Fruit fly (Drosophila melanogaster) whole organism, embryonic: ENCODE measurements around the gene scu.
A peak's percentile ranks its signal among the peaks of the same experiment; 100 is the strongest.

ENCODE experiments used
- Adf1 ChIP-seq: fragments of 200-800 bp; sonication (Bioruptor generic); IDR thresholded peaks from 2 replicates; pipeline ENCODE4 v1.3.6; 2022; ENCODE audit warnings: missing biosample characterization, missing genetic modification characterization
- CG10267 ChIP-seq: fragments of 200-800 bp; sonication (Bioruptor generic); optimal IDR thresholded peaks from 2 replicates; lab custom pipeline; 2018; ENCODE audit warnings: missing biosample characterization, mild to moderate bottlenecking, missing genetic modification characterization, moderate library complexity
- CG10959 ChIP-seq: fragments of 200-800 bp; sonication (Bioruptor generic); IDR thresholded peaks from 2 replicates; pipeline ENCODE4 v1.3.6; 2022; ENCODE audit warnings: missing biosample characterization, missing genetic modification characterization
- CG12071 ChIP-seq: fragments of 200-800 bp; sonication (Bioruptor generic); optimal IDR thresholded peaks from 3 replicates; lab custom pipeline; 2018; ENCODE audit warnings: missing biosample characterization, mild to moderate bottlenecking, missing genetic modification characterization
- CG12299 ChIP-seq: fragments of 200-800 bp; sonication (Bioruptor generic); optimal IDR thresholded peaks from 2 replicates; lab custom pipeline; 2018; ENCODE audit warnings: missing biosample characterization, mild to moderate bottlenecking, missing genetic modification characterization
- CG12769 ChIP-seq: fragments of 200-800 bp; sonication (Bioruptor generic); optimal IDR thresholded peaks from 2 replicates; lab custom pipeline; 2019; ENCODE audit warnings: missing biosample characterization, mild to moderate bottlenecking, missing genetic modification characterization, moderate library complexity
- CG13287 ChIP-seq: fragments of 200-800 bp; sonication (Bioruptor generic); IDR thresholded peaks from 2 replicates; pipeline ENCODE4 v1.3.6; 2022; ENCODE audit warnings: missing biosample characterization, missing genetic modification characterization; ENCODE audit not compliant: partially characterized antibody
- CG16813 ChIP-seq: fragments of 200-800 bp; sonication (Bioruptor generic); IDR thresholded peaks from 3 replicates; pipeline ENCODE4 v1.3.6; 2022; ENCODE audit warnings: missing biosample characterization, missing genetic modification characterization; ENCODE audit not compliant: partially characterized antibody
- CG17568 ChIP-seq: fragments of 200-800 bp; sonication (Bioruptor generic); optimal IDR thresholded peaks from 2 replicates; lab custom pipeline; 2018; ENCODE audit warnings: missing biosample characterization, mild to moderate bottlenecking, missing genetic modification characterization, moderate library complexity
- CG18476 ChIP-seq: fragments of 200-800 bp; sonication (Bioruptor generic); optimal IDR thresholded peaks from 2 replicates; lab custom pipeline; 2016; ENCODE audit warnings: missing biosample characterization, mild to moderate bottlenecking, missing genetic modification characterization
- CG2116 ChIP-seq: fragments of 200-800 bp; sonication (Bioruptor generic); optimal IDR thresholded peaks from 3 replicates; lab custom pipeline; 2018; ENCODE audit warnings: missing biosample characterization, mild to moderate bottlenecking, missing genetic modification characterization
- CG3065 ChIP-seq: fragments of 200-800 bp; sonication (Bioruptor generic); optimal IDR thresholded peaks from 2 replicates; lab custom pipeline; 2016; ENCODE audit warnings: missing biosample characterization, missing genetic modification characterization
- CG3726 ChIP-seq: fragments of 200-800 bp; sonication (Bioruptor generic); IDR thresholded peaks from 3 replicates; pipeline ENCODE4, ENCODE4 v1.3.6; 2022; ENCODE audit warnings: missing biosample characterization, missing genetic modification characterization
- CG4707 ChIP-seq: fragments of 200-800 bp; sonication (Bioruptor generic); optimal IDR thresholded peaks from 2 replicates; lab custom pipeline; 2018; ENCODE audit warnings: missing biosample characterization, mild to moderate bottlenecking, missing genetic modification characterization, moderate library complexity
- CG6272 ChIP-seq: fragments of 200-800 bp; sonication (Bioruptor generic); IDR thresholded peaks from 2 replicates; pipeline ENCODE4 v1.3.6; 2022; ENCODE audit warnings: missing biosample characterization, missing genetic modification characterization
- CG6791 ChIP-seq: fragments of 200-800 bp; sonication (Bioruptor generic); IDR thresholded peaks from 3 replicates; pipeline ENCODE4 v1.3.6; 2022; ENCODE audit warnings: missing biosample characterization, missing genetic modification characterization; ENCODE audit not compliant: partially characterized antibody
- CG7357 ChIP-seq: fragments of 200-800 bp; sonication (Bioruptor generic); IDR thresholded peaks from 3 replicates; pipeline ENCODE4 v1.3.6; 2022; ENCODE audit warnings: missing biosample characterization, missing genetic modification characterization
- CG7963 ChIP-seq: fragments of 200-800 bp; sonication (Bioruptor generic); IDR thresholded peaks from 3 replicates; pipeline ENCODE4 v1.3.6; 2022; ENCODE audit warnings: missing biosample characterization, missing genetic modification characterization; ENCODE audit not compliant: partially characterized antibody
- D19A ChIP-seq: fragments of 200-800 bp; optimal IDR thresholded peaks from 3 replicates; lab custom pipeline; 2019; ENCODE audit warnings: missing biosample characterization, mild to moderate bottlenecking, missing genetic modification characterization, moderate library complexity
- Gug ChIP-seq: fragments of 200-800 bp; sonication (Bioruptor generic); IDR thresholded peaks from 4 replicates; pipeline ENCODE4 v1.3.6; 2022; ENCODE audit warnings: missing biosample characterization, missing genetic modification characterization
- HLH4C ChIP-seq: fragments of 200-800 bp; sonication (Bioruptor generic); IDR thresholded peaks from 3 replicates; pipeline ENCODE4 v1.3.6; 2022; ENCODE audit warnings: missing biosample characterization, missing genetic modification characterization; ENCODE audit not compliant: partially characterized antibody
- Hand ChIP-seq: fragments of 200-800 bp; sonication (Bioruptor generic); optimal IDR thresholded peaks from 2 replicates; lab custom pipeline; 2017; ENCODE audit warnings: mild to moderate bottlenecking, missing biosample characterization, missing genetic modification reagents, missing genetic modification characterization
- Jarid2 ChIP-seq: fragments of 200-800 bp; sonication (Bioruptor generic); optimal IDR thresholded peaks from 3 replicates; lab custom pipeline; 2017; ENCODE audit warnings: mild to moderate bottlenecking, missing biosample characterization, missing genetic modification reagents, missing genetic modification characterization
- Lim3 ChIP-seq: fragments of 200-800 bp; sonication (Bioruptor generic); IDR thresholded peaks from 2 replicates; pipeline ENCODE4 v1.3.6; 2022; ENCODE audit warnings: missing biosample characterization, missing genetic modification characterization
- Med ChIP-seq: fragments of 200-800 bp; sonication (Bioruptor generic); peaks from one replicate; lab custom pipeline; 2016; ENCODE audit warnings: missing biosample characterization, missing genetic modification characterization, mild to moderate bottlenecking, inconsistent platforms, moderate library complexity
- Meics ChIP-seq: fragments of 200-800 bp; sonication (Bioruptor generic); optimal IDR thresholded peaks from 2 replicates; lab custom pipeline; 2017; ENCODE audit warnings: missing biosample characterization, mild to moderate bottlenecking, missing genetic modification characterization
- NC2β ChIP-seq: fragments of 200-800 bp; sonication (Bioruptor generic); optimal IDR thresholded peaks from 2 replicates; lab custom pipeline; 2016; ENCODE audit warnings: missing biosample characterization, missing genetic modification characterization
- Rfx ChIP-seq: fragments of 200-800 bp; sonication (Bioruptor generic); IDR thresholded peaks from 2 replicates; pipeline ENCODE4 v1.3.6; 2022; ENCODE audit warnings: missing biosample characterization, missing genetic modification characterization
- Six4 ChIP-seq: fragments of 200-800 bp; sonication (Bioruptor generic); optimal IDR thresholded peaks from 2 replicates; lab custom pipeline; 2016; ENCODE audit warnings: missing biosample characterization, missing genetic modification characterization
- Sry-δ ChIP-seq: fragments of 200-800 bp; sonication (Bioruptor generic); optimal IDR thresholded peaks from 2 replicates; lab custom pipeline; 2016; ENCODE audit warnings: missing biosample characterization, missing genetic modification characterization
- ab ChIP-seq: fragments of 200-800 bp; sonication (Bioruptor generic); optimal IDR thresholded peaks from 2 replicates; lab custom pipeline; 2016; ENCODE audit warnings: missing biosample characterization, missing genetic modification characterization
- cas ChIP-seq: fragments of 200-800 bp; sonication (Bioruptor generic); IDR thresholded peaks from 2 replicates; pipeline ENCODE4 v1.3.6; 2022; ENCODE audit warnings: missing biosample characterization, missing genetic modification characterization
- ci ChIP-seq: fragments of 200-800 bp; sonication (Bioruptor generic); IDR thresholded peaks from 3 replicates; pipeline ENCODE4 v1.3.6; 2022; ENCODE audit warnings: missing biosample characterization, missing genetic modification characterization
- dmrt99B ChIP-seq: fragments of 200-800 bp; sonication (Bioruptor generic); optimal IDR thresholded peaks from 2 replicates; lab custom pipeline; 2018; ENCODE audit warnings: missing biosample characterization, mild to moderate bottlenecking, missing genetic modification characterization, moderate library complexity
- gcm ChIP-seq: fragments of 200-800 bp; sonication (Bioruptor generic); optimal IDR thresholded peaks from 2 replicates; lab custom pipeline; 2019; ENCODE audit warnings: missing biosample characterization, mild to moderate bottlenecking, missing genetic modification characterization, moderate library complexity
- nau ChIP-seq: fragments of 200-800 bp; sonication (Bioruptor generic); optimal IDR thresholded peaks from 3 replicates; lab custom pipeline; 2017; ENCODE audit warnings: missing biosample characterization, mild to moderate bottlenecking, missing genetic modification characterization, missing genetic modification reagents
- salm ChIP-seq: fragments of 200-800 bp; sonication (Bioruptor generic); optimal IDR thresholded peaks from 2 replicates; lab custom pipeline; 2018; ENCODE audit warnings: missing biosample characterization, mild to moderate bottlenecking, missing genetic modification characterization
- sens ChIP-seq: fragments of 200-800 bp; sonication (Bioruptor generic); peaks from one replicate; lab custom pipeline; 2016; ENCODE audit warnings: missing biosample characterization, missing genetic modification characterization
- slbo ChIP-seq: fragments of 200-800 bp; sonication (Bioruptor generic); IDR thresholded peaks from 2 replicates; pipeline ENCODE4 v1.3.6; 2022; ENCODE audit warnings: missing biosample characterization, missing genetic modification characterization
- ssp ChIP-seq: fragments of 200-800 bp; sonication (Bioruptor generic); IDR thresholded peaks from 2 replicates; pipeline ENCODE4 v1.3.6; 2022; ENCODE audit warnings: missing biosample characterization, missing genetic modification characterization
- sug ChIP-seq: fragments of 200-800 bp; optimal IDR thresholded peaks from 2 replicates; lab custom pipeline; 2019; ENCODE audit warnings: missing biosample characterization, mild to moderate bottlenecking, missing genetic modification characterization, moderate library complexity
- toy ChIP-seq: fragments of 200-800 bp; sonication (Bioruptor generic); IDR thresholded peaks from 2 replicates; pipeline ENCODE4 v1.3.6; 2022; ENCODE audit warnings: missing biosample characterization, missing genetic modification characterization
- vfl ChIP-seq: fragments of 200-800 bp; sonication (Bioruptor generic); optimal IDR thresholded peaks from 2 replicates; lab custom pipeline; 2016; ENCODE audit warnings: missing biosample characterization, missing genetic modification characterization
- wek ChIP-seq: fragments of 200-800 bp; sonication (Bioruptor generic); optimal IDR thresholded peaks from 3 replicates; lab custom pipeline; 2018; ENCODE audit warnings: missing biosample characterization, mild to moderate bottlenecking, missing genetic modification characterization, moderate library complexity
- zen ChIP-seq: fragments of 200-800 bp; sonication (Bioruptor generic); optimal IDR thresholded peaks from 3 replicates; lab custom pipeline; 2018; ENCODE audit warnings: missing biosample characterization, mild to moderate bottlenecking, missing genetic modification characterization, moderate library complexity

The scu gene

DNA sequence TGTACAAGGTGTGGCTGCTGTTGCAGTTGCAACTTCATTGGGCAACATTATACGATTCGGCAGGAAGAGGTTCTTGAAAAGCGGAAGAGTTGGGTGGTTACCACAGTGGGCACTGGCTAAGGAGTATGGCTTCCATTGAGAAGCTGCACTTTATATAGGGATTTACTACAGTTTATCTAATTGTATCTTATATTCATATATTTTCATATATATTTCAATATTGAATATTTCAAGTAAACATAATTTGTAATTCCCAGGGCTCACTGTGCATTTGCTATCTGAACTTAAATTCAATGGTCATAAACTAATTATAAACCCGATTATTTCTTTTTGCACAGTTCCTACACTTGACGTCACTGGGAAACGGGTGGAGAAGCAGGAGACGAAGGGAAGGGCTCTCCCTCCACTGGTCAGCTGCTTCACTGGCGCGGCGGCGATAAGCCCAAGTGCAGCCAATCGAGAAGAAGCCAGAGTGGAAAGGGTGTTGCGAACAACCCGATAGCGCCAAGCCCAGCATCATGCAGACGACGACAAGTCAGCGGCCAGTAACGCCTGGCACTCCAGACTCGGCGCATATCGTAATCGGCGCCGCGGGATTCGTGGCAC, 3.8 kb downstream of the scu start (continued):
- TF ChIP-seq Rfx (peak; percentile 63), Hand (GFP tag; lab: Kevin White, UChicago) (no peak), toy (GFP tag; lab: Robert Waterston, UW) (no peak), Adf1 (no peak; the same call in 1 of the 2 replicates), D19A (tag; lab: Kevin White, UChicago) (peak; percentile 4), ssp (GFP tag; lab: Robert Waterston, UW) (no peak), ci (GFP tag; lab: Robert Waterston, UW) (peak; percentile 17; the same call in 1 of the 3 replicates)

DNA sequence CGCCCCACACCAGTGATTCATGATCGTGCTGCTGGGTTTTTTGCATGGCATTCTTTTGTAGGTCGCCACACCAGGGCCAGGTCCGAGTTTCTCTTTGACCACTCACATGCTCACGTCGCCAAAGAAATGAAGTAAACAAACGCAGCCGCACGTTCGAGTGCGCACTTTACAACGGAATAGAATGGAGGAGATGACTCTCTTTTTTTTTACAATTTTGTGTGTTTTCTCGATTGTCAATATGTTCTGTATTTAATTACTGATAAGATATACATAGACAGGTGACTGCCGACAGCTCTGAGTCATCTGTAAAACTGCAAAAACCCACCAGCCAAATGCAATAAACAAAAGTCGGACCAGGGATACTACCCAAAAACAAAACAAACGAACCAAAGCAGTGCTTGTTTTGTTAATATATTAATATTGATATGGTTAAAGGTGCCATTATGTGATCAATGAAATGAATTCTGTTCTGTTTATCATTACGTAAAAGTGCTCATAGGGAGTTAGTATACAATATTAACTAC, 9.1 kb downstream of the scu start:
- no peak for TF ChIP-seq Lim3 (GFP tag; lab: Robert Waterston, UW)
- peak; percentile 43 for TF ChIP-seq Med
- TF ChIP-seq Gug (GFP tag; lab: Robert Waterston, UW) = no peak
- TF ChIP-seq gcm (GFP tag; lab: Kevin White, UChicago) = no peak
- TF ChIP-seq sug (tag; lab: Kevin White, UChicago) = peak; percentile 34
- 0 out of 3 replicates have a peak, but pooled peaks have one; percentile 8 for TF ChIP-seq CG16813
- TF ChIP-seq CG3065 (GFP tag; lab: Kevin White, UChicago) = no peak
- no peak for TF ChIP-seq CG18476 (GFP tag; lab: Kevin White, UChicago)
- peak; percentile 45 for TF ChIP-seq sens (GFP tag; lab: Kevin White, UChicago)

- TF ChIP-seq CG4707 (GFP tag; lab: Kevin White, UChicago) (peak; percentile 26), HLH4C (GFP tag; lab: Robert Waterston, UW) (peak; percentile 41; the same call in 2 of the 3 replicates), CG16813 (peak; percentile 59), sug (tag; lab: Kevin White, UChicago) (peak; percentile 7), cas (GFP tag; lab: Robert Waterston, UW) (no peak), Jarid2 (GFP tag; lab: Kevin White, UChicago) (peak; percentile 62), CG3726 (GFP tag; lab: Robert Waterston, UW) (no peak), slbo (peak; percentile 41; the same call in 1 of the 2 replicates), Sry-δ (GFP tag; lab: Kevin White, UChicago) (peak; percentile 53), Meics (GFP tag; lab: Kevin White, UChicago) (no peak), zen (tag; lab: Kevin White, UChicago) (no peak), CG12299 (peak; percentile 3), CG10959 (GFP tag; lab: Robert Waterston, UW) (no peak), NC2β (GFP tag; lab: Kevin White, UChicago) (peak; percentile 0), CG6791 (GFP tag; lab: Robert Waterston, UW) (peak; percentile 63), CG10267 (tag; lab: Kevin White, UChicago) (peak; percentile 7), CG12071 (GFP tag; lab: Kevin White, UChicago) (peak; percentile 7), CG7963 (GFP tag; lab: Robert Waterston, UW) (0 out of 3 replicates have a peak, but pooled peaks have one; percentile 40), ab (GFP tag; lab: Kevin White, UChicago) (no peak), wek (GFP tag; lab: Kevin White, UChicago) (peak; percentile 30), CG2116 (GFP tag; lab: Kevin White, UChicago) (peak; percentile 11), CG13287 (GFP tag; lab: Robert Waterston, UW) (peak; percentile 59), CG7357 (GFP tag; lab: Robert Waterston, UW) (no peak), Six4 (GFP tag; lab: Kevin White, UChicago) (no peak), salm (tag; lab: Kevin White, UChicago) (peak; percentile 1), CG17568 (no peak), dmrt99B (tag; lab: Kevin White, UChicago) (no peak), nau (peak; percentile 15), CG12769 (tag; lab: Kevin White, UChicago) (peak; percentile 85), vfl (no peak), CG6272 (GFP tag; lab: Robert Waterston, UW) (no peak)
Observed at dm6 chrX:18101098-18101711, 10.1 kb downstream of the scu start, which contains the start of gene Mvb12. Gene Mvb12 (minus strand): TSS chrX:18101314.
